Worm (Caenorhabditis elegans): ENCODE results near the gene Y43F8B.14.

DNA sequence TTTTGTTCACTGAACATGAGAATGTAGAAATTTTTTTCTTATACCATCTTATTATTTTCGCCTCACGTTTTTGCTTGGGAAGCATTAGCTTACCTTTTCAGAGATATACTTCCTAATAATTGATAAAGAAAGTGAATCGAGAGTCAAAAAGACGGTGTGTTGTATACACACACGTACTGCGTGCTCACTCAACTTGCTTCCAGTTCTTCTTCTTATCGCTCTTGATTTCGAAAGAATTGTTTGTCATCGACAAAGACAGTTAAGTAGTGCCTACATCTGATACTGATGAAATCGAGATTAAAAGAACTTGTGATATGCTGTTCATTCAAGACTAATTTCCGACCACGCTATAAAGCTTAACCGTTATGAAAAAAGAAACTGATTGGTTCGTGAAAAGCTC is 45.1 kb downstream of the Y43F8B.14 start, which contains the start of gene C25F9.5:
- no peak for TF ChIP-seq repo-1 (tag; optimal IDR thresholded peaks at IDR 0.05)
- TF ChIP-seq tbx-9 (tag; optimal IDR thresholded peaks at IDR 0.05; ENCODE audit: borderline replicate concordance): no peak
